Fruit fly (Drosophila melanogaster): ENCODE data around the gene mRpL17.

mRpL17 gene

dm6 chr3L:274855-275254 is 10.3 kb downstream of the mRpL17 start, which contains the start of gene ttm2:
Gene ttm2 (plus strand): TSS chr3L:275155.
- TF ChIP-seq esn (GFP tag; optimal IDR thresholded peaks at IDR 0.05): no peak
- no peak for TF ChIP-seq CG16779 (tag; optimal IDR thresholded peaks at IDR 0.05)
- no peak for TF ChIP-seq CG15336 (GFP tag; IDR thresholded peaks at IDR 0.05)
- TF ChIP-seq eg (GFP tag; IDR thresholded peaks at IDR 0.05): no peak
- no peak for TF ChIP-seq CG11762 (GFP tag; optimal IDR thresholded peaks at IDR 0.05; ENCODE audit: insufficient read depth)
- no peak for TF ChIP-seq CG10669 (GFP tag; optimal IDR thresholded peaks at IDR 0.05)

dm6 chr3L:276736-277487 is 12.3 kb downstream of the mRpL17 start, which contains the start of gene RhoGEF3:
Gene RhoGEF3 (plus strand): TSS chr3L:277437.
- no peak for TF ChIP-seq lz (GFP tag; optimal IDR thresholded peaks at IDR 0.05)
- no peak for TF ChIP-seq vri (GFP tag; optimal IDR thresholded peaks at IDR 0.05)
- no peak for TF ChIP-seq CG8632 (GFP tag; optimal IDR thresholded peaks at IDR 0.05)
- TF ChIP-seq CG6792 (GFP tag; optimal IDR thresholded peaks at IDR 0.05): no peak
- TF ChIP-seq Sox15 (GFP tag; optimal IDR thresholded peaks at IDR 0.05): no peak
- TF ChIP-seq CG6276 (GFP tag; optimal IDR thresholded peaks at IDR 0.05): no peak
- TF ChIP-seq CG11294 (GFP tag; IDR thresholded peaks at IDR 0.05): no peak
- TF ChIP-seq spab (GFP tag; optimal IDR thresholded peaks at IDR 0.05): no peak
- TF ChIP-seq Ets21C (GFP tag; optimal IDR thresholded peaks at IDR 0.05): no peak
- no peak for TF ChIP-seq CG11762 (GFP tag; optimal IDR thresholded peaks at IDR 0.05; ENCODE audit: insufficient read depth)
- no peak for TF ChIP-seq Eip78C (GFP tag)
- TF ChIP-seq cyc (GFP tag; optimal IDR thresholded peaks at IDR 0.05): no peak
- no peak for TF ChIP-seq CG16779 (tag; optimal IDR thresholded peaks at IDR 0.05)
- TF ChIP-seq Ets96B (tag; optimal IDR thresholded peaks at IDR 0.05): no peak
- no peak for TF ChIP-seq CG6163 (GFP tag; IDR thresholded peaks at IDR 0.05)

- TF ChIP-seq CG8319 (GFP tag; optimal IDR thresholded peaks at IDR 0.05) (no peak), Gug (GFP tag; IDR thresholded peaks at IDR 0.05) (no peak), CG10669 (GFP tag; optimal IDR thresholded peaks at IDR 0.05) (no peak), acj6 (GFP tag; optimal IDR thresholded peaks at IDR 0.05) (no peak), Hr4 (GFP tag; optimal IDR thresholded peaks at IDR 0.05) (no peak), CG1621 (tag; optimal IDR thresholded peaks at IDR 0.05) (peak; percentile 77), CG9139 (GFP tag; optimal IDR thresholded peaks at IDR 0.05) (no peak), CG10631 (GFP tag; optimal IDR thresholded peaks at IDR 0.05) (no peak), CG11762 (GFP tag; optimal IDR thresholded peaks at IDR 0.05; ENCODE audit: insufficient read depth) (no peak), fd85E (GFP tag; optimal IDR thresholded peaks at IDR 0.05) (no peak), CG8119 (GFP tag; IDR thresholded peaks at IDR 0.05) (peak; percentile 28; the same call in 1 of the 3 replicates), CG3032 (tag; optimal IDR thresholded peaks at IDR 0.05) (no peak), CG11294 (GFP tag; IDR thresholded peaks at IDR 0.05) (no peak), Eip75B (GFP tag; optimal IDR thresholded peaks at IDR 0.05) (no peak), fkh (GFP tag; optimal IDR thresholded peaks at IDR 0.05) (no peak), CG11902 (GFP tag; optimal IDR thresholded peaks at IDR 0.05) (no peak), CG7368 (GFP tag; optimal IDR thresholded peaks at IDR 0.05) (no peak), pdm3 (GFP tag; optimal IDR thresholded peaks at IDR 0.05) (no peak), Sox14 (GFP tag; optimal IDR thresholded peaks at IDR 0.05) (no peak), Ets21C (GFP tag; optimal IDR thresholded peaks at IDR 0.05) (no peak), dsx (GFP tag; optimal IDR thresholded peaks at IDR 0.05; ENCODE audit: poor library complexity, severe bottlenecking) (no peak), esn (GFP tag; optimal IDR thresholded peaks at IDR 0.05) (no peak), CG3919 (GFP tag; optimal IDR thresholded peaks at IDR 0.05) (peak; percentile 1), Lpt (GFP tag; optimal IDR thresholded peaks at IDR 0.05) (no peak), fd59A (GFP tag; optimal IDR thresholded peaks at IDR 0.05) (no peak), lz (GFP tag; optimal IDR thresholded peaks at IDR 0.05) (no peak), Smox (GFP tag; optimal IDR thresholded peaks at IDR 0.05) (no peak), eg (GFP tag; IDR thresholded peaks at IDR 0.05) (peak; percentile 40; the same call in 1 of the 3 replicates), OdsH (GFP tag; optimal IDR thresholded peaks at IDR 0.05) (no peak), CG6276 (GFP tag; optimal IDR thresholded peaks at IDR 0.05) (no peak), CG34406 (GFP tag; optimal IDR thresholded peaks at IDR 0.05) (no peak), salr (GFP tag; optimal IDR thresholded peaks at IDR 0.05) (no peak), Sox15 (GFP tag; optimal IDR thresholded peaks at IDR 0.05) (no peak), CG4318 (GFP tag; optimal IDR thresholded peaks at IDR 0.05) (no peak), CG16779 (tag; optimal IDR thresholded peaks at IDR 0.05) (no peak), svp (GFP tag) (peak; percentile 82), Eip78C (GFP tag) (no peak), Met (GFP tag; optimal IDR thresholded peaks at IDR 0.05) (no peak)
Measured at dm6 chr3L:282276-282675, 17.7 kb downstream of the mRpL17 start.
